Worm (Caenorhabditis elegans) whole organism, L4 larva: ENCODE measurements around the gene F31F6.3.

Experiments
- D1046.2 ChIP-seq: fragments of 200-800 bp; sonication (Bioruptor generic); IDR thresholded peaks from 2 replicates; pipeline ENCODE4 v1.3.6; 2022; ENCODE audit warnings: missing genetic modification characterization, missing compliant biosample characterization
- F26F4.8 ChIP-seq: fragments of 200-800 bp; sonication (Bioruptor generic); conservative IDR thresholded peaks from 2 replicates; pipeline ENCODE4 v1.3.6; 2022; ENCODE audit warnings: missing genetic modification characterization, missing compliant biosample characterization
- Y75B8A.6 ChIP-seq: fragments of 200-800 bp; sonication (Bioruptor generic); IDR thresholded peaks from 2 replicates; pipeline ENCODE4 v1.3.6; 2022; ENCODE audit warnings: missing genetic modification reagents, missing genetic modification characterization, missing compliant biosample characterization
- ZK337.2 ChIP-seq: fragments of 200-800 bp; sonication (Bioruptor generic); IDR thresholded peaks from 2 replicates; pipeline ENCODE4 v1.3.6; 2022; ENCODE audit warnings: missing genetic modification reagents, missing genetic modification characterization, missing compliant biosample characterization
- ama-1 ChIP-seq: fragments of 150-350 bp; optimal IDR thresholded peaks from 2 replicates; lab custom pipeline; 2014; ENCODE audit warnings: inconsistent platforms, mixed read lengths
- attf-4 ChIP-seq: sonication (generic microtip); optimal IDR thresholded peaks from 3 replicates; lab custom pipeline; 2017; ENCODE audit warnings: missing biosample characterization, missing genetic modification characterization
- ceh-28 ChIP-seq: fragments of 150-350 bp; optimal IDR thresholded peaks from 2 replicates; lab custom pipeline; 2014; ENCODE audit warnings: missing biosample characterization, missing genetic modification reagents, missing genetic modification characterization
- ceh-32 ChIP-seq: sonication (generic microtip); optimal IDR thresholded peaks from 2 replicates; lab custom pipeline; 2016; ENCODE audit warnings: mild to moderate bottlenecking, missing genetic modification characterization, missing compliant biosample characterization; ENCODE audit not compliant: poor library complexity
- ceh-44 ChIP-seq: fragments of 200-800 bp; sonication (Bioruptor generic); IDR thresholded peaks from 2 replicates; pipeline ENCODE4 v1.3.6; 2022; ENCODE audit warnings: missing genetic modification reagents, missing genetic modification characterization, missing compliant biosample characterization
- ceh-82 ChIP-seq: sonication (generic microtip); optimal IDR thresholded peaks from 2 replicates; lab custom pipeline; 2017; ENCODE audit warnings: missing biosample characterization, missing genetic modification characterization
- cey-2 ChIP-seq: sonication (generic microtip); optimal IDR thresholded peaks from 3 replicates; lab custom pipeline; 2017; ENCODE audit warnings: missing genetic modification characterization, mild to moderate bottlenecking, missing compliant biosample characterization, antibody characterized with exemption, borderline replicate concordance; ENCODE audit not compliant: insufficient read depth
- ctbp-1 ChIP-seq: fragments of 200-800 bp; sonication (Bioruptor generic); IDR thresholded peaks from 2 replicates; pipeline ENCODE4 v1.3.6; 2022; ENCODE audit warnings: missing genetic modification reagents, missing genetic modification characterization, missing compliant biosample characterization
- daf-12 ChIP-seq: fragments of 150-350 bp; optimal IDR thresholded peaks from 2 replicates; lab custom pipeline; 2014; ENCODE audit warnings: missing biosample characterization, missing genetic modification reagents, missing genetic modification characterization
- daf-16 ChIP-seq, 3 experiments: sonication (generic microtip); optimal IDR thresholded peaks; 2 replicates each; lab custom pipeline; 2016 to 2017; ENCODE audit warnings: missing genetic modification characterization in 3 of 3, missing genetic modification reagents in 3 of 3, mild to moderate bottlenecking in 2 of 3, missing compliant biosample characterization in 2 of 3, missing biosample characterization in 1 of 3, moderate library complexity in 1 of 3
- daf-8 ChIP-seq: fragments of 200-800 bp; sonication (Bioruptor generic); IDR thresholded peaks from 2 replicates; pipeline ENCODE4 v1.3.6; 2022; ENCODE audit warnings: missing genetic modification characterization, missing compliant biosample characterization
- dmd-8 ChIP-seq: fragments of 200-800 bp; sonication (Bioruptor generic); IDR thresholded peaks from 2 replicates; pipeline ENCODE4 v1.3.6; 2022; ENCODE audit warnings: missing genetic modification characterization, missing compliant biosample characterization
- dpl-1 ChIP-seq: fragments of 150-350 bp; optimal IDR thresholded peaks from 2 replicates; lab custom pipeline; 2014; ENCODE audit warnings: missing biosample characterization, missing genetic modification reagents, missing genetic modification characterization
- dve-1 ChIP-seq: sonication (generic microtip); optimal IDR thresholded peaks from 2 replicates; lab custom pipeline; 2017; ENCODE audit warnings: antibody characterized with exemption, mild to moderate bottlenecking, missing genetic modification characterization, missing compliant biosample characterization; ENCODE audit not compliant: insufficient read depth
- fos-1 ChIP-seq: fragments of 150-350 bp; optimal IDR thresholded peaks from 2 replicates; lab custom pipeline; 2014; ENCODE audit warnings: missing biosample characterization, missing genetic modification characterization
- gei-8 ChIP-seq: fragments of 200-800 bp; sonication (Bioruptor generic); optimal IDR thresholded peaks from 2 replicates; lab custom pipeline; 2018; ENCODE audit warnings: mild to moderate bottlenecking, missing genetic modification characterization, missing compliant biosample characterization
- hlh-11 ChIP-seq: fragments of 200-800 bp; sonication (Bioruptor generic); optimal IDR thresholded peaks from 2 replicates; lab custom pipeline; 2018; ENCODE audit warnings: mild to moderate bottlenecking, missing genetic modification characterization, missing compliant biosample characterization
- hmg-1.1 ChIP-seq: fragments of 200-800 bp; sonication (Bioruptor generic); IDR thresholded peaks from 2 replicates; pipeline ENCODE4 v1.3.6; 2022; ENCODE audit warnings: missing genetic modification reagents, missing genetic modification characterization, missing compliant biosample characterization
- lim-7 ChIP-seq: fragments of 200-800 bp; sonication (Bioruptor generic); IDR thresholded peaks from 2 replicates; pipeline ENCODE4 v1.3.6; 2022; ENCODE audit warnings: missing genetic modification characterization, missing compliant biosample characterization
- lin-1 ChIP-seq: fragments of 200-800 bp; sonication (Bioruptor generic); IDR thresholded peaks from 2 replicates; pipeline ENCODE4 v1.3.6; 2022; ENCODE audit warnings: missing genetic modification reagents, missing genetic modification characterization, missing compliant biosample characterization
- lin-39 ChIP-seq: fragments of 150-350 bp; optimal IDR thresholded peaks from 2 replicates; lab custom pipeline; 2014; ENCODE audit warnings: missing biosample characterization, missing genetic modification reagents, missing genetic modification characterization
- lir-3 ChIP-seq: sonication (generic microtip); optimal IDR thresholded peaks from 2 replicates; lab custom pipeline; 2016; ENCODE audit warnings: mild to moderate bottlenecking, missing genetic modification characterization, missing compliant biosample characterization
- madf-5 ChIP-seq, 2 experiments: fragments of 200-800 bp; sonication (Bioruptor generic); IDR thresholded peaks; 2 replicates each; pipeline ENCODE4 v1.3.6; 2022; ENCODE audit warnings: missing compliant biosample characterization in 2 of 2, missing genetic modification characterization in 2 of 2
- mdl-1 ChIP-seq, 2 experiments: fragments of 150-350 bp in 1 of 2; sonication (generic microtip) in 1 of 2; optimal IDR thresholded peaks; 2 replicates each; lab custom pipeline; 2014 to 2017; ENCODE audit warnings: missing biosample characterization in 2 of 2, missing genetic modification characterization in 2 of 2
- mes-2 ChIP-seq: sonication (generic microtip); optimal IDR thresholded peaks from 2 replicates; lab custom pipeline; 2016; ENCODE audit warnings: missing genotype, mild to moderate bottlenecking, missing genetic modification characterization, missing compliant biosample characterization; ENCODE audit not compliant: poor library complexity, severe bottlenecking
- mxl-3 ChIP-seq: fragments of 200-800 bp; sonication (Bioruptor generic); optimal IDR thresholded peaks from 2 replicates; lab custom pipeline; 2018; ENCODE audit warnings: mild to moderate bottlenecking, missing genetic modification characterization, missing compliant biosample characterization
- nhr-41 ChIP-seq: fragments of 200-800 bp; sonication (Bioruptor generic); IDR thresholded peaks from 2 replicates; pipeline ENCODE4 v1.3.6; 2022; ENCODE audit warnings: missing genetic modification reagents, missing genetic modification characterization, missing compliant biosample characterization
- nhr-48 ChIP-seq: sonication (generic microtip); optimal IDR thresholded peaks from 2 replicates; lab custom pipeline; 2016; ENCODE audit warnings: mild to moderate bottlenecking, missing genetic modification characterization, missing compliant biosample characterization
- nhr-76 ChIP-seq: fragments of 150-350 bp; optimal IDR thresholded peaks from 2 replicates; lab custom pipeline; 2014; ENCODE audit warnings: missing biosample characterization, missing genetic modification characterization
- pha-4 ChIP-seq, 2 experiments: fragments of 150-350 bp in 1 of 2; fragments of 200-800 bp in 1 of 2; sonication (Bioruptor generic) in 1 of 2; IDR thresholded peaks in 1 of 2; optimal IDR thresholded peaks in 1 of 2; 2 replicates each; pipeline versions ENCODE4 v1.3.6 to Lab custom; 2014 to 2022; ENCODE audit warnings: missing genetic modification characterization in 2 of 2, missing genetic modification reagents in 2 of 2, missing biosample characterization in 1 of 2, missing compliant biosample characterization in 1 of 2
- sdz-12 ChIP-seq: fragments of 200-800 bp; sonication (Bioruptor generic); optimal IDR thresholded peaks from 2 replicates; lab custom pipeline; 2018; ENCODE audit warnings: mild to moderate bottlenecking, missing genetic modification characterization, missing compliant biosample characterization
- set-16 ChIP-seq: fragments of 200-800 bp; sonication (Bioruptor generic); IDR thresholded peaks from 2 replicates; pipeline ENCODE4 v1.3.6; 2022; ENCODE audit warnings: missing genetic modification reagents, missing genetic modification characterization, missing compliant biosample characterization
- skn-1 ChIP-seq: fragments of 150-350 bp; optimal IDR thresholded peaks from 2 replicates; lab custom pipeline; 2014; ENCODE audit warnings: missing biosample characterization, missing genetic modification characterization
- snpc-1.2 ChIP-seq: fragments of 200-800 bp; sonication (Bioruptor generic); IDR thresholded peaks from 2 replicates; pipeline ENCODE4 v1.3.6; 2022; ENCODE audit warnings: missing genetic modification reagents, missing genetic modification characterization, missing compliant biosample characterization
- spr-1 ChIP-seq: sonication (generic microtip); optimal IDR thresholded peaks from 2 replicates; lab custom pipeline; 2016; ENCODE audit warnings: mild to moderate bottlenecking, missing genetic modification characterization, missing compliant biosample characterization
- spr-3 ChIP-seq: fragments of 200-800 bp; sonication (Bioruptor generic); optimal IDR thresholded peaks from 2 replicates; lab custom pipeline; 2018; ENCODE audit warnings: mild to moderate bottlenecking, missing genetic modification characterization, missing compliant biosample characterization
- tag-97 ChIP-seq: fragments of 200-800 bp; sonication (Bioruptor generic); IDR thresholded peaks from 2 replicates; pipeline ENCODE4 v1.3.6; 2022; ENCODE audit warnings: missing genetic modification characterization, missing compliant biosample characterization
- tra-1 ChIP-seq: fragments of 200-800 bp; sonication (Bioruptor generic); IDR thresholded peaks from 2 replicates; pipeline ENCODE4 v1.3.6; 2022; ENCODE audit warnings: missing genetic modification reagents, missing genetic modification characterization, missing compliant biosample characterization
- unc-130 ChIP-seq: sonication (generic microtip); optimal IDR thresholded peaks from 2 replicates; lab custom pipeline; 2016; ENCODE audit warnings: missing genetic modification reagents, missing genetic modification characterization, missing compliant biosample characterization
- unc-39 ChIP-seq: sonication (generic microtip); optimal IDR thresholded peaks from 2 replicates; lab custom pipeline; 2017; ENCODE audit warnings: missing biosample characterization, missing genetic modification characterization
- vab-7 ChIP-seq: fragments of 200-800 bp; sonication (Bioruptor generic); IDR thresholded peaks from 2 replicates; pipeline ENCODE4 v1.3.6; 2022; ENCODE audit warnings: missing genetic modification reagents, missing genetic modification characterization, missing compliant biosample characterization
- zag-1 ChIP-seq: fragments of 150-350 bp; optimal IDR thresholded peaks from 2 replicates; lab custom pipeline; 2014; ENCODE audit warnings: missing biosample characterization, missing genetic modification characterization
- zfp-2 ChIP-seq: sonication (generic microtip); optimal IDR thresholded peaks from 2 replicates; lab custom pipeline; 2016; ENCODE audit warnings: mild to moderate bottlenecking, missing genetic modification characterization, missing compliant biosample characterization
- zfp-3 ChIP-seq: fragments of 200-800 bp; sonication (Bioruptor generic); conservative IDR thresholded peaks from 2 replicates; pipeline ENCODE4 v1.3.6; 2022; ENCODE audit warnings: missing genetic modification reagents, missing genetic modification characterization, missing compliant biosample characterization
- zip-2 ChIP-seq: fragments of 150-350 bp; optimal IDR thresholded peaks from 2 replicates; lab custom pipeline; 2014; ENCODE audit warnings: missing biosample characterization, missing genetic modification characterization
- ztf-11 ChIP-seq: fragments of 150-350 bp; optimal IDR thresholded peaks from 2 replicates; lab custom pipeline; 2014; ENCODE audit warnings: missing biosample characterization, missing genetic modification characterization
- ztf-7 ChIP-seq: fragments of 150-350 bp; optimal IDR thresholded peaks from 2 replicates; lab custom pipeline; 2014; ENCODE audit warnings: missing biosample characterization, missing genetic modification characterization

The F31F6.3 gene

DNA sequence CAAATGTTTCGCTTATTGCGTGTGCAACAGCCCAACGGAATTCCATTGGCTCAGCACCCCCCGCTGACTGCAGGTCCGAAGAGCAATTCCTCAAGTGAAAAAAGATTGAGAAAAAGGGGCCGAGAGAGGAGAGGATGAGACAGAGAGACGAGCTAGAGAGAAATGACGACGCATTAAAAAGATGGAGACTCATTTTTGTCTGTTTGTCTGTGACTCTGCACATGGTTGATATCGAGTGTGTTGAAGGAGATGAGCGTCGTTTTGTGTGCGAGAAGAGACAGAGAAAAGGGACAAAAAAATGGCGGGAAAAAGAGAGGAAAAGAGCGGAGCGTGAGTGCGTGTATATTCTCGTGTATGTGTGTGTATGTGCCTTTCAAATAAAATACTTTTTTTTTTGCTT lies 31.6 kb downstream of the F31F6.3 start:
- TF ChIP-seq skn-1 (tag; lab: Kevin White, UChicago) (no peak), ctbp-1 (peak; percentile 92), mes-2 (tag; lab: Kevin White, UChicago) (peak; percentile 84), nhr-76 (tag; lab: Kevin White, UChicago) (no peak), attf-4 (tag; lab: Kevin White, UChicago) (no peak), vab-7 (GFP tag; lab: Robert Waterston, UW) (peak; percentile 50), pha-4 (GFP tag; IDR thresholded peaks at IDR 0.05; lab: Robert Waterston, UW) (peak; percentile 59; the same call in 1 of the 2 replicates), pha-4 (tag; optimal IDR thresholded peaks at IDR 0.05; lab: Kevin White, UChicago) (peak; percentile 97), cey-2 (tag; lab: Kevin White, UChicago) (no peak), ceh-82 (tag; lab: Kevin White, UChicago) (no peak), madf-5 (GFP tag; IDR thresholded peaks at IDR 0.05; lab: Robert Waterston, UW) (no peak), spr-1 (tag; lab: Kevin White, UChicago) (peak; percentile 34), nhr-41 (GFP tag; lab: Robert Waterston, UW) (no peak), dve-1 (tag; lab: Kevin White, UChicago) (peak; percentile 87), daf-8 (no peak), ZK337.2 (GFP tag; lab: Robert Waterston, UW) (no peak), zag-1 (tag; lab: Kevin White, UChicago) (no peak), lir-3 (tag; lab: Kevin White, UChicago) (no peak), D1046.2 (GFP tag; lab: Robert Waterston, UW) (no peak), ztf-11 (tag; lab: Kevin White, UChicago) (no peak), lin-39 (tag; lab: Kevin White, UChicago) (no peak), unc-130 (GFP tag; lab: Kevin White, UChicago) (no peak), daf-12 (no peak), set-16 (GFP tag; lab: Robert Waterston, UW) (peak; percentile 64; the same call in 1 of the 2 replicates), nhr-48 (tag; lab: Kevin White, UChicago) (peak; percentile 67), dpl-1 (GFP tag; lab: Kevin White, UChicago) (peak; percentile 75), zip-2 (tag; lab: Kevin White, UChicago) (no peak), lin-1 (no peak), gei-8 (GFP tag; lab: Kevin White, UChicago) (no peak), hmg-1.1 (peak; percentile 94), tag-97 (GFP tag; lab: Robert Waterston, UW) (no peak), dmd-8 (GFP tag; lab: Robert Waterston, UW) (no peak), sdz-12 (no peak), ceh-32 (tag; lab: Kevin White, UChicago) (peak; percentile 49), zfp-3 (GFP tag; lab: Robert Waterston, UW) (no peak), hlh-11 (tag; lab: Kevin White, UChicago) (peak; percentile 93), ceh-44 (no peak), zfp-2 (tag; lab: Kevin White, UChicago) (no peak), unc-39 (no peak), Y75B8A.6 (GFP tag; lab: Robert Waterston, UW) (no peak), snpc-1.2 (no peak), lim-7 (GFP tag; lab: Robert Waterston, UW) (no peak), ceh-28 (no peak), fos-1 (no peak), mdl-1 (tag; optimal IDR thresholded peaks at IDR 0.05; lab: Kevin White, UChicago) (peak; percentile 75 to 97), F26F4.8 (no peak), spr-3 (GFP tag; lab: Kevin White, UChicago) (no peak), ama-1 (peak; percentile 10), tra-1 (GFP tag; lab: Robert Waterston, UW) (no peak), daf-16 (GFP tag; optimal IDR thresholded peaks at IDR 0.05; lab: Kevin White, UChicago) (peak in 1 of 2 experiments; percentile 64), daf-16 (tag; optimal IDR thresholded peaks at IDR 0.05; lab: Kevin White, UChicago) (peak; percentile 59), mxl-3 (GFP tag; lab: Kevin White, UChicago) (peak; percentile 74), ztf-7 (tag; lab: Kevin White, UChicago) (peak; percentile 36)
